Fruit fly (Drosophila melanogaster): ENCODE results near the gene CG7142.

Gene CG7142

dm6 chr3R:18274328-18275098 is 4.8 kb downstream of the CG7142 start, which contains the start of the genes Vps39 and eIF1A (continued):
- peak; percentile 60 for TF ChIP-seq stwl (tag; optimal IDR thresholded peaks at IDR 0.05)
- TF ChIP-seq vfl (GFP tag; optimal IDR thresholded peaks at IDR 0.05) = no peak
- TF ChIP-seq Optix (GFP tag; IDR thresholded peaks at IDR 0.05) = no peak
- no peak for TF ChIP-seq cwo (GFP tag; optimal IDR thresholded peaks at IDR 0.05)
- peak; percentile 20 for TF ChIP-seq Atf3 (GFP tag; optimal IDR thresholded peaks at IDR 0.05)
- TF ChIP-seq tx (GFP tag; optimal IDR thresholded peaks at IDR 0.05) = peak; percentile 3
- TF ChIP-seq Sry-δ (GFP tag; optimal IDR thresholded peaks at IDR 0.05) = peak; percentile 95
- TF ChIP-seq Fer3 (tag; optimal IDR thresholded peaks at IDR 0.05) = no peak
- no peak for TF ChIP-seq CG2678 (tag; optimal IDR thresholded peaks at IDR 0.05)
- no peak for TF ChIP-seq cg (GFP tag; optimal IDR thresholded peaks at IDR 0.05)
- TF ChIP-seq gce (GFP tag; IDR thresholded peaks at IDR 0.05) = no peak
- TF ChIP-seq CG10565 (GFP tag; optimal IDR thresholded peaks at IDR 0.05) = no peak
- TF ChIP-seq Doc3 (GFP tag; IDR thresholded peaks at IDR 0.05; ENCODE audit: partially characterized antibody) = peak; percentile 84
- TF ChIP-seq Aef1 (GFP tag; IDR thresholded peaks at IDR 0.05) = 0 out of 3 replicates have a peak, but pooled peaks have one; percentile 21
- TF ChIP-seq ERR (GFP tag; optimal IDR thresholded peaks at IDR 0.05) = no peak
- no peak for TF ChIP-seq CG5245 (GFP tag; optimal IDR thresholded peaks at IDR 0.05)
- no peak for TF ChIP-seq sc (optimal IDR thresholded peaks at IDR 0.05)
- no peak for TF ChIP-seq sc (GFP tag; optimal IDR thresholded peaks at IDR 0.05)
- TF ChIP-seq tna (GFP tag; IDR thresholded peaks at IDR 0.05; ENCODE audit: partially characterized antibody) = peak; percentile 83
- TF ChIP-seq CG4424 (GFP tag; optimal IDR thresholded peaks at IDR 0.05) = peak; percentile 35
- TF ChIP-seq CG15514 (GFP tag; optimal IDR thresholded peaks at IDR 0.05) = peak; percentile 99
- TF ChIP-seq knrl (GFP tag; IDR thresholded peaks at IDR 0.05; ENCODE audit: partially characterized antibody) = peak; percentile 92
- TF ChIP-seq tll (GFP tag; optimal IDR thresholded peaks at IDR 0.05) = no peak
- TF ChIP-seq Asciz (GFP tag; optimal IDR thresholded peaks at IDR 0.05) = no peak
- no peak for TF ChIP-seq CG11247 (GFP tag; IDR thresholded peaks at IDR 0.05)
- TF ChIP-seq YL-1 (GFP tag; optimal IDR thresholded peaks at IDR 0.05) = peak; percentile 48
- TF ChIP-seq Dfd (GFP tag; optimal IDR thresholded peaks at IDR 0.05) = no peak
- no peak for TF ChIP-seq CG17385 (GFP tag; optimal IDR thresholded peaks at IDR 0.05)
- TF ChIP-seq slbo (GFP tag; IDR thresholded peaks at IDR 0.05) = peak; percentile 56
- TF ChIP-seq CG6175 (GFP tag; IDR thresholded peaks at IDR 0.05) = no peak
- no peak for TF ChIP-seq CrebB (tag; optimal IDR thresholded peaks at IDR 0.05)
- no peak for TF ChIP-seq CG4328 (GFP tag; optimal IDR thresholded peaks at IDR 0.05)
- no peak for TF ChIP-seq esg (GFP tag; conservative IDR thresholded peaks at IDR 0.05)
- TF ChIP-seq CG6272 (GFP tag; IDR thresholded peaks at IDR 0.05) = peak; percentile 36; the same call in 1 of the 2 replicates
- no peak for TF ChIP-seq pfk (GFP tag; optimal IDR thresholded peaks at IDR 0.05)
- TF ChIP-seq ash1 (GFP tag; optimal IDR thresholded peaks at IDR 0.05) = no peak
- TF ChIP-seq Dip3 (GFP tag; optimal IDR thresholded peaks at IDR 0.05) = peak; percentile 21
- no peak for TF ChIP-seq CG30431 (GFP tag; optimal IDR thresholded peaks at IDR 0.05)
- peak; percentile 1 for TF ChIP-seq CG12155 (GFP tag; optimal IDR thresholded peaks at IDR 0.05)
- no peak for TF ChIP-seq CG6854 (GFP tag; optimal IDR thresholded peaks at IDR 0.05)
- no peak for TF ChIP-seq CkIIα-i1 (GFP tag; IDR thresholded peaks at IDR 0.05)
- TF ChIP-seq ap (GFP tag; IDR thresholded peaks at IDR 0.05) = no peak
- peak; percentile 14 for TF ChIP-seq Hand (GFP tag; optimal IDR thresholded peaks at IDR 0.05)
- TF ChIP-seq Rx (GFP tag; IDR thresholded peaks at IDR 0.05) = no peak
- peak; percentile 28 for TF ChIP-seq CG8944 (GFP tag; optimal IDR thresholded peaks at IDR 0.05)
- no peak for TF ChIP-seq twi (tag; optimal IDR thresholded peaks at IDR 0.05)
- no peak for TF ChIP-seq seq (GFP tag; IDR thresholded peaks at IDR 0.05)
- 0 out of 3 replicates have a peak, but pooled peaks have one; percentile 14 for TF ChIP-seq so (GFP tag; IDR thresholded peaks at IDR 0.05)
- no peak for TF ChIP-seq aop (GFP tag; IDR thresholded peaks at IDR 0.05)
- TF ChIP-seq CoRest (tag; optimal IDR thresholded peaks at IDR 0.05) = peak; percentile 51
